Worm (Caenorhabditis elegans): ENCODE data around the gene C56C10.7.
A peak's percentile ranks its signal among the peaks of the same experiment; 100 is the strongest.

The C56C10.7 gene

ce11 chrII:6562203-6562867, 25.0 kb downstream of the C56C10.7 start:
- peak; percentile 72 for TF ChIP-seq nhr-25 (tag; optimal IDR thresholded peaks at IDR 0.05)
- TF ChIP-seq nhr-6 (tag; optimal IDR thresholded peaks at IDR 0.05): peak; percentile 17
- no peak for TF ChIP-seq unc-55 (GFP tag; optimal IDR thresholded peaks at IDR 0.05)
- TF ChIP-seq fos-1 (tag; optimal IDR thresholded peaks at IDR 0.05): peak; percentile 29
- no peak for TF ChIP-seq zag-1 (tag; optimal IDR thresholded peaks at IDR 0.05)
- TF ChIP-seq sem-4 (tag; optimal IDR thresholded peaks at IDR 0.05): no peak
- no peak for TF ChIP-seq nhr-23 (tag; optimal IDR thresholded peaks at IDR 0.05)
- TF ChIP-seq R02D3.7 (tag; optimal IDR thresholded peaks at IDR 0.05): no peak
- TF ChIP-seq alr-1 (tag; optimal IDR thresholded peaks at IDR 0.05): no peak
- no peak for TF ChIP-seq egl-27 (tag; optimal IDR thresholded peaks at IDR 0.05)
- no peak for TF ChIP-seq unc-39 (tag; optimal IDR thresholded peaks at IDR 0.05)
- TF ChIP-seq F13H6.1 (tag; optimal IDR thresholded peaks at IDR 0.05): peak; percentile 9
- TF ChIP-seq unc-62 (GFP tag; optimal IDR thresholded peaks at IDR 0.05): no peak
- TF ChIP-seq crh-2 (tag; optimal IDR thresholded peaks at IDR 0.05): no peak
- peak; percentile 56 for TF ChIP-seq sma-3 (GFP tag; optimal IDR thresholded peaks at IDR 0.05)
- TF ChIP-seq ztf-1 (GFP tag; conservative IDR thresholded peaks at IDR 0.05): no peak
- no peak for TF ChIP-seq lin-13 (GFP tag; optimal IDR thresholded peaks at IDR 0.05)
- TF ChIP-seq gmeb-1 (tag; optimal IDR thresholded peaks at IDR 0.05): no peak
- TF ChIP-seq peb-1 (tag; optimal IDR thresholded peaks at IDR 0.05): no peak
- peak; percentile 94 for TF ChIP-seq blmp-1 (tag; optimal IDR thresholded peaks at IDR 0.05; ENCODE audit: insufficient read depth)
- peak; percentile 24 for TF ChIP-seq sma-9 (GFP tag; optimal IDR thresholded peaks at IDR 0.05)
- TF ChIP-seq sma-9 (tag; optimal IDR thresholded peaks at IDR 0.05): no peak
- no peak for TF ChIP-seq skn-1 (tag; optimal IDR thresholded peaks at IDR 0.05)
- TF ChIP-seq nhr-10 (tag; optimal IDR thresholded peaks at IDR 0.05): no peak
- peak; percentile 35 for TF ChIP-seq Y55F3AM.14 (GFP tag; optimal IDR thresholded peaks at IDR 0.05)
- TF ChIP-seq nhr-129 (tag; optimal IDR thresholded peaks at IDR 0.05): no peak
- no peak for TF ChIP-seq dmd-4 (tag; optimal IDR thresholded peaks at IDR 0.05)
- peak in 1 of 2 experiments; percentile 9 for TF ChIP-seq lsy-2 (tag; optimal IDR thresholded peaks at IDR 0.05)

DNA sequence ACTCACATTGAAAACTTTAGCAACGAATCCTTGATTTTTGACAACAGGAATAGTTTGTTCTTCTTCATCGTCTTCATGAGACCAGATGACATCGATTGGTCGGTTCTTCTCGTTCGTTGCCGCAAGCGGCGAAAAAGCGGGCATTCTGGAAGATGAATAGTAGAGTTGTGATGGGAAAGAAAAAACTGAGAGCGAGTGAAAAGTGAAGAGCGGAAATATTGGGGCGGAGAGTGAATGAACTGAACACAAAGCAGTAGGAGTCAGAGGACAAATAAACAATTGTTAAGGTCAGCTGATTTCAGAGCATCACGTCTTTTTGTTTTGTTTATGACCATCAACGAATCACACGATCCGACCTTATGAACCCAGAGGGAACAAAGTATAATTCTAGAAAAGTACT, 26.1 kb downstream of the C56C10.7 start, which contains the start of gene F18C5.10:
Gene F18C5.10, minus strand, starts transcription at position 145 of the 400 bp plus-strand sequence.
- TF ChIP-seq ama-1 (optimal IDR thresholded peaks at IDR 0.05) (peak; percentile 60), C34F6.9 (tag; optimal IDR thresholded peaks at IDR 0.05) (no peak), lsy-2 (tag; optimal IDR thresholded peaks at IDR 0.05) (peak in 1 of 2 experiments; percentile 9), mab-5 (tag; optimal IDR thresholded peaks at IDR 0.05) (no peak), dmd-4 (tag; optimal IDR thresholded peaks at IDR 0.05) (no peak), nhr-129 (tag; optimal IDR thresholded peaks at IDR 0.05) (peak; percentile 74), crh-2 (tag; optimal IDR thresholded peaks at IDR 0.05) (no peak), sma-3 (GFP tag; optimal IDR thresholded peaks at IDR 0.05) (no peak)

- TF ChIP-seq ama-1 (optimal IDR thresholded peaks at IDR 0.05): peak; percentile 51
- TF ChIP-seq crh-2 (tag; optimal IDR thresholded peaks at IDR 0.05): no peak
- peak; percentile 27 for TF ChIP-seq nhr-129 (tag; optimal IDR thresholded peaks at IDR 0.05)
These were observed 27.1 kb downstream of the C56C10.7 start for ce11 chrII:6560291-6560690.

DNA sequence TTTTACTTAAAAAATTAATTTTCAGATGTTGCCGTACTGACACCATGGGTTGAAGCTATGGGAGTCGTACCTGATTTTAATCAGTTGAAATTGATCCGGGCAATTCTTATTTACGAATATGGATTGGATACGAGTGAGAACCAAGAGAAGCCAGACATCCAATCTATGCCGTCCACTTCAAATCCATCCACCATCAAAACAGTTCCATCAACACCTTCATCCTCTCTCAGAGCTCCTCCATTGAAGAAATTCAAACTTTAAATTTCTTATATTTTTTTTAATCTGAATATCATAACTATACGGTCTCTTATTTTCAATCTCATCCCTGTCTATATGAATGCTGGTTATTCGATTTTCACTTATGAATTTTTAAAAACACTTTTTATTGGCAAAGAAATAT, 28.5 kb downstream of the C56C10.7 start:
- no peak for TF ChIP-seq nhr-12 (tag; optimal IDR thresholded peaks at IDR 0.05)
- TF ChIP-seq lsy-2 (tag; optimal IDR thresholded peaks at IDR 0.05): no peak
- TF ChIP-seq nhr-237 (tag; optimal IDR thresholded peaks at IDR 0.05): no peak
- TF ChIP-seq ama-1 (optimal IDR thresholded peaks at IDR 0.05): no peak
- no peak for TF ChIP-seq mab-5 (tag; optimal IDR thresholded peaks at IDR 0.05)
- no peak for TF ChIP-seq unc-55 (GFP tag; optimal IDR thresholded peaks at IDR 0.05)
- no peak for TF ChIP-seq nhr-23 (tag; optimal IDR thresholded peaks at IDR 0.05)
- TF ChIP-seq sma-9 (GFP tag; optimal IDR thresholded peaks at IDR 0.05): no peak
- no peak for TF ChIP-seq sma-9 (tag; optimal IDR thresholded peaks at IDR 0.05)
- no peak for TF ChIP-seq mdl-1 (tag; optimal IDR thresholded peaks at IDR 0.05)
- TF ChIP-seq gmeb-1 (tag; optimal IDR thresholded peaks at IDR 0.05): no peak
- no peak for TF ChIP-seq ceh-82 (tag; optimal IDR thresholded peaks at IDR 0.05)
- TF ChIP-seq nhr-11 (tag; optimal IDR thresholded peaks at IDR 0.05): no peak
- TF ChIP-seq C34F6.9 (tag; optimal IDR thresholded peaks at IDR 0.05): no peak
- TF ChIP-seq unc-62 (GFP tag; optimal IDR thresholded peaks at IDR 0.05): no peak
- TF ChIP-seq nhr-6 (tag; optimal IDR thresholded peaks at IDR 0.05): no peak
- no peak for TF ChIP-seq ztf-11 (tag; optimal IDR thresholded peaks at IDR 0.05)
- no peak for TF ChIP-seq ZK546.5 (tag; optimal IDR thresholded peaks at IDR 0.05)
